Worm (Caenorhabditis elegans) whole organism, L3 larva: ENCODE measurements around the gene T24D5.1.

Source experiments
- R02D3.7 ChIP-seq: fragments of 150-350 bp; optimal IDR thresholded peaks from 2 replicates; lab custom pipeline; 2014; ENCODE audit warnings: missing biosample characterization, missing genetic modification characterization
- ZK546.5 ChIP-seq: sonication (generic microtip); optimal IDR thresholded peaks from 2 replicates; lab custom pipeline; 2017; ENCODE audit warnings: missing biosample characterization, missing genetic modification characterization
- aly-2 ChIP-seq: fragments of 150-350 bp; optimal IDR thresholded peaks from 2 replicates; lab custom pipeline; 2014; ENCODE audit warnings: missing biosample characterization, missing genetic modification characterization
- ama-1 ChIP-seq: fragments of 150-350 bp; optimal IDR thresholded peaks from 2 replicates; lab custom pipeline; 2018
- ceh-16 ChIP-seq: sonication (generic microtip); optimal IDR thresholded peaks from 2 replicates; lab custom pipeline; 2017; ENCODE audit warnings: missing biosample characterization, missing genetic modification characterization
- ceh-82 ChIP-seq: fragments of 150-350 bp; optimal IDR thresholded peaks from 2 replicates; lab custom pipeline; 2014; ENCODE audit warnings: missing biosample characterization, missing genetic modification characterization
- ceh-9 ChIP-seq: sonication (generic microtip); optimal IDR thresholded peaks from 2 replicates; lab custom pipeline; 2018; ENCODE audit warnings: missing biosample characterization, missing genetic modification characterization
- daf-12 ChIP-seq: fragments of 150-350 bp; optimal IDR thresholded peaks from 2 replicates; lab custom pipeline; 2014; ENCODE audit warnings: missing biosample characterization, missing genetic modification reagents, missing genetic modification characterization
- egl-27 ChIP-seq: sonication (generic microtip); optimal IDR thresholded peaks from 4 replicates; lab custom pipeline; 2017; ENCODE audit warnings: missing biosample characterization, missing genetic modification reagents, missing genetic modification characterization
- egl-5 ChIP-seq: fragments of 150-350 bp; optimal IDR thresholded peaks from 2 replicates; lab custom pipeline; 2017; ENCODE audit warnings: missing biosample characterization, missing genetic modification reagents, missing genetic modification characterization, inconsistent platforms
- elt-2 ChIP-seq: sonication (generic microtip); optimal IDR thresholded peaks from 2 replicates; lab custom pipeline; 2016; ENCODE audit warnings: missing genetic modification reagents, mild to moderate bottlenecking, missing genetic modification characterization, missing compliant biosample characterization
- elt-3 ChIP-seq, 3 experiments: fragments of 150-350 bp in 1 of 3; sonication (generic microtip) in 2 of 3; optimal IDR thresholded peaks; 2 replicates in 2 of 3; 4 replicates in 1 of 3; lab custom pipeline; 2014 to 2017; ENCODE audit warnings: missing biosample characterization in 3 of 3, missing genetic modification characterization in 3 of 3
- eor-1 ChIP-seq, 2 experiments: fragments of 150-350 bp; optimal IDR thresholded peaks; 2 replicates each; lab custom pipeline; 2014 to 2018; ENCODE audit warnings: missing biosample characterization in 2 of 2, missing genetic modification characterization in 2 of 2
- fkh-10 ChIP-seq: sonication (generic microtip); optimal IDR thresholded peaks from 2 replicates; lab custom pipeline; 2017; ENCODE audit warnings: missing biosample characterization, missing genetic modification reagents, missing genetic modification characterization
- fkh-2 ChIP-seq: fragments of 150-350 bp; optimal IDR thresholded peaks from 2 replicates; lab custom pipeline; 2014; ENCODE audit warnings: missing biosample characterization, missing genetic modification reagents, missing genetic modification characterization
- fos-1 ChIP-seq: fragments of 150-350 bp; optimal IDR thresholded peaks from 2 replicates; lab custom pipeline; 2014; ENCODE audit warnings: missing biosample characterization, missing genetic modification characterization
- hmg-11 ChIP-seq: sonication (generic microtip); optimal IDR thresholded peaks from 2 replicates; lab custom pipeline; 2016; ENCODE audit warnings: missing genetic modification characterization, missing compliant biosample characterization
- jun-1 ChIP-seq: fragments of 150-350 bp; optimal IDR thresholded peaks from 2 replicates; lab custom pipeline; 2014; ENCODE audit warnings: missing biosample characterization, missing genetic modification reagents, missing genetic modification characterization
- lin-15B ChIP-seq: fragments of 150-350 bp; optimal IDR thresholded peaks from 2 replicates; lab custom pipeline; 2014; ENCODE audit warnings: missing biosample characterization, missing genetic modification characterization
- lsy-12 ChIP-seq: sonication (generic microtip); optimal IDR thresholded peaks from 2 replicates; lab custom pipeline; 2016; ENCODE audit warnings: mild to moderate bottlenecking, missing genetic modification characterization, missing compliant biosample characterization
- mml-1 ChIP-seq: fragments of 150-350 bp; sonication (generic microtip); optimal IDR thresholded peaks from 3 replicates; lab custom pipeline; 2014; ENCODE audit warnings: missing biosample characterization, missing genetic modification characterization
- nfya-1 ChIP-seq: sonication (generic microtip); optimal IDR thresholded peaks from 2 replicates; lab custom pipeline; 2017; ENCODE audit warnings: missing genetic modification characterization, mild to moderate bottlenecking, missing compliant biosample characterization, antibody characterized with exemption, moderate library complexity; ENCODE audit not compliant: insufficient read depth
- nhr-11 ChIP-seq: fragments of 150-350 bp; optimal IDR thresholded peaks from 2 replicates; lab custom pipeline; 2014; ENCODE audit warnings: missing biosample characterization, missing genetic modification characterization
- nhr-12 ChIP-seq: fragments of 150-350 bp; optimal IDR thresholded peaks from 2 replicates; lab custom pipeline; 2014; ENCODE audit warnings: missing biosample characterization, missing genetic modification characterization
- nhr-23 ChIP-seq: fragments of 150-350 bp; optimal IDR thresholded peaks from 2 replicates; lab custom pipeline; 2014; ENCODE audit warnings: missing biosample characterization, missing genetic modification reagents, missing genetic modification characterization
- nhr-237 ChIP-seq: fragments of 150-350 bp; optimal IDR thresholded peaks from 2 replicates; lab custom pipeline; 2014; ENCODE audit warnings: missing biosample characterization, missing genetic modification characterization
- nhr-25 ChIP-seq: sonication (generic microtip); optimal IDR thresholded peaks from 2 replicates; lab custom pipeline; 2017; ENCODE audit warnings: missing biosample characterization, missing genetic modification characterization
- nhr-28 ChIP-seq: fragments of 150-350 bp; optimal IDR thresholded peaks from 2 replicates; lab custom pipeline; 2014; ENCODE audit warnings: missing biosample characterization, missing genetic modification characterization
- nhr-43 ChIP-seq: sonication (generic microtip); optimal IDR thresholded peaks from 2 replicates; lab custom pipeline; 2016; ENCODE audit warnings: mild to moderate bottlenecking, missing genetic modification characterization, missing compliant biosample characterization; ENCODE audit not compliant: poor library complexity, severe bottlenecking
- nhr-67 ChIP-seq: fragments of 150-350 bp; optimal IDR thresholded peaks from 2 replicates; lab custom pipeline; 2014; ENCODE audit warnings: missing biosample characterization, missing genetic modification characterization
- nhr-76 ChIP-seq: fragments of 150-350 bp; sonication (generic microtip); optimal IDR thresholded peaks from 5 replicates; lab custom pipeline; 2014; ENCODE audit warnings: missing biosample characterization, missing genetic modification characterization
- nhr-77 ChIP-seq: fragments of 150-350 bp; optimal IDR thresholded peaks from 2 replicates; lab custom pipeline; 2014; ENCODE audit warnings: missing biosample characterization, missing genetic modification characterization
- pha-4 ChIP-seq: fragments of 150-350 bp; optimal IDR thresholded peaks from 2 replicates; lab custom pipeline; 2014; ENCODE audit warnings: missing biosample characterization, missing genetic modification reagents, missing genetic modification characterization
- pqm-1 ChIP-seq: fragments of 150-350 bp; optimal IDR thresholded peaks from 2 replicates; lab custom pipeline; 2017; ENCODE audit warnings: missing biosample characterization, missing genetic modification characterization, inconsistent platforms
- sea-2 ChIP-seq: fragments of 150-350 bp; sonication (generic microtip); optimal IDR thresholded peaks from 4 replicates; lab custom pipeline; 2014; ENCODE audit warnings: missing biosample characterization, missing genetic modification reagents, missing genetic modification characterization
- skn-1 ChIP-seq: fragments of 150-350 bp; optimal IDR thresholded peaks from 2 replicates; lab custom pipeline; 2014; ENCODE audit warnings: missing biosample characterization, missing genetic modification characterization
- snpc-4 ChIP-seq: fragments of 150-350 bp; optimal IDR thresholded peaks from 2 replicates; lab custom pipeline; 2014; ENCODE audit warnings: missing biosample characterization, missing genetic modification characterization
- tbx-2 ChIP-seq: sonication (generic microtip); optimal IDR thresholded peaks from 2 replicates; lab custom pipeline; 2016; ENCODE audit warnings: mild to moderate bottlenecking, missing genetic modification characterization, missing compliant biosample characterization
- unc-39 ChIP-seq: sonication (generic microtip); optimal IDR thresholded peaks from 4 replicates; lab custom pipeline; 2017; ENCODE audit warnings: missing biosample characterization, missing genetic modification characterization
- unc-62 ChIP-seq: fragments of 150-350 bp; sonication (generic microtip); optimal IDR thresholded peaks from 4 replicates; lab custom pipeline; 2014; ENCODE audit warnings: missing biosample characterization, missing genetic modification reagents, missing genetic modification characterization
- zag-1 ChIP-seq: fragments of 150-350 bp; optimal IDR thresholded peaks from 2 replicates; lab custom pipeline; 2014; ENCODE audit warnings: missing biosample characterization, missing genetic modification characterization
- ztf-4 ChIP-seq: fragments of 150-350 bp; optimal IDR thresholded peaks from 2 replicates; lab custom pipeline; 2014; ENCODE audit warnings: missing biosample characterization, missing genetic modification characterization

The T24D5.1 gene

ce11 chrX:12545100-12545499 lies 29.5 kb upstream of the T24D5.1 start:
- TF ChIP-seq elt-3 (tag; optimal IDR thresholded peaks at IDR 0.05; lab: Kevin White, UChicago) (no peak), unc-39 (tag; lab: Kevin White, UChicago) (no peak), nhr-23 (tag; lab: Kevin White, UChicago) (no peak), ZK546.5 (tag; lab: Kevin White, UChicago) (no peak), nhr-237 (tag; lab: Kevin White, UChicago) (no peak), tbx-2 (no peak), skn-1 (no peak), unc-62 (GFP tag; lab: Kevin White, UChicago) (no peak), aly-2 (tag; lab: Kevin White, UChicago) (no peak), ceh-16 (no peak), zag-1 (tag; lab: Kevin White, UChicago) (no peak)

- no peak for TF ChIP-seq nhr-12 (tag; lab: Kevin White, UChicago)
- TF ChIP-seq fkh-10 (GFP tag; lab: Kevin White, UChicago) = no peak
- no peak for TF ChIP-seq ceh-16
- no peak for TF ChIP-seq ama-1 (lab: Kevin White, UChicago)
- TF ChIP-seq ztf-4 (tag; lab: Kevin White, UChicago) = no peak
- no peak for TF ChIP-seq lsy-12 (tag; lab: Kevin White, UChicago)
- TF ChIP-seq fos-1 = no peak
- no peak for TF ChIP-seq nhr-237 (tag; lab: Kevin White, UChicago)
- TF ChIP-seq pha-4 (tag; lab: Kevin White, UChicago) = no peak
- TF ChIP-seq egl-27 (tag; lab: Kevin White, UChicago) = no peak
- TF ChIP-seq ceh-9 = no peak
- no peak for TF ChIP-seq zag-1 (tag; lab: Kevin White, UChicago)
- TF ChIP-seq eor-1 (tag; optimal IDR thresholded peaks at IDR 0.05; lab: Kevin White, UChicago) = no peak
- TF ChIP-seq nhr-28 (tag; lab: Kevin White, UChicago) = no peak
- no peak for TF ChIP-seq daf-12 (tag; lab: Kevin White, UChicago)
- no peak for TF ChIP-seq nhr-76 (tag; lab: Kevin White, UChicago)
- no peak for TF ChIP-seq unc-39 (tag; lab: Kevin White, UChicago)
These were observed 27.8 kb upstream of the T24D5.1 start for ce11 chrX:12546804-12547203.

ce11 chrX:12549056-12549455 lies 25.5 kb upstream of the T24D5.1 start:
- TF ChIP-seq fkh-10 (GFP tag; lab: Kevin White, UChicago) = peak; percentile 59
- no peak for TF ChIP-seq nfya-1 (tag; lab: Kevin White, UChicago)
- no peak for TF ChIP-seq nhr-77 (tag; lab: Kevin White, UChicago)
- no peak for TF ChIP-seq unc-62 (GFP tag; lab: Kevin White, UChicago)

- TF ChIP-seq skn-1 (no peak), lin-15B (no peak), fkh-2 (no peak), nfya-1 (tag; lab: Kevin White, UChicago) (no peak)
These were observed 22.9 kb upstream of the T24D5.1 start, which contains the start of gene npr-4 for ce11 chrX:12551633-12552032. Gene npr-4 (minus strand): TSS chrX:12551684.

- TF ChIP-seq zag-1 (tag; lab: Kevin White, UChicago) = no peak
- no peak for TF ChIP-seq sea-2 (GFP tag; lab: Kevin White, UChicago)
- no peak for TF ChIP-seq nhr-12 (tag; lab: Kevin White, UChicago)
- TF ChIP-seq nhr-67 (tag; lab: Kevin White, UChicago) = no peak
- peak; percentile 72 for TF ChIP-seq tbx-2
- peak; percentile 93 for TF ChIP-seq hmg-11 (tag; lab: Kevin White, UChicago)
- TF ChIP-seq eor-1 (tag; optimal IDR thresholded peaks at IDR 0.05; lab: Kevin White, UChicago) = no peak
- TF ChIP-seq ceh-9 = no peak
- no peak for TF ChIP-seq egl-5
- no peak for TF ChIP-seq ceh-16
- no peak for TF ChIP-seq ZK546.5 (tag; lab: Kevin White, UChicago)
- TF ChIP-seq skn-1 = peak; percentile 6
- TF ChIP-seq R02D3.7 (tag; lab: Kevin White, UChicago) = no peak
- no peak for TF ChIP-seq ama-1 (lab: Kevin White, UChicago)
- TF ChIP-seq lin-15B = no peak
- TF ChIP-seq jun-1 (tag; lab: Kevin White, UChicago) = peak; percentile 60
- no peak for TF ChIP-seq fos-1
- peak; percentile 60 for TF ChIP-seq nfya-1 (tag; lab: Kevin White, UChicago)
- TF ChIP-seq elt-2 (tag; lab: Kevin White, UChicago) = peak; percentile 45
- TF ChIP-seq egl-27 (tag; lab: Kevin White, UChicago) = peak; percentile 44
- no peak for TF ChIP-seq snpc-4 (tag; lab: Kevin White, UChicago)
- TF ChIP-seq ztf-4 (tag; lab: Kevin White, UChicago) = no peak
- no peak for TF ChIP-seq nhr-237 (tag; lab: Kevin White, UChicago)
- TF ChIP-seq pqm-1 (tag; lab: Kevin White, UChicago) = no peak
- TF ChIP-seq mml-1 (tag; lab: Kevin White, UChicago) = no peak
- TF ChIP-seq fkh-10 (GFP tag; lab: Kevin White, UChicago) = no peak
- TF ChIP-seq lsy-12 (tag; lab: Kevin White, UChicago) = no peak
- TF ChIP-seq nhr-76 (tag; lab: Kevin White, UChicago) = no peak
- TF ChIP-seq nhr-11 = no peak
- TF ChIP-seq pha-4 (tag; lab: Kevin White, UChicago) = peak; percentile 76
- TF ChIP-seq nhr-43 (tag; lab: Kevin White, UChicago) = peak; percentile 76
- no peak for TF ChIP-seq fkh-2
- TF ChIP-seq ceh-82 = peak; percentile 46
- TF ChIP-seq nhr-23 (tag; lab: Kevin White, UChicago) = no peak
- TF ChIP-seq nhr-25 (tag; lab: Kevin White, UChicago) = peak; percentile 42
These were observed 11.0 kb upstream of the T24D5.1 start for ce11 chrX:12563589-12563988.
